Fruit fly (Drosophila melanogaster) Kc167 (cell line): ENCODE results near the gene Adgf-D.

ENCODE experiments used
- Myc ChIP-seq: fragments of >200 bp; optimal IDR thresholded peaks from 2 replicates; lab custom pipeline; 2017; ENCODE audit warnings: missing external identifiers
- insv ChIP-seq: fragments of >200 bp; optimal IDR thresholded peaks from 3 replicates; lab custom pipeline; 2018; ENCODE audit warnings: missing external identifiers

DNA sequence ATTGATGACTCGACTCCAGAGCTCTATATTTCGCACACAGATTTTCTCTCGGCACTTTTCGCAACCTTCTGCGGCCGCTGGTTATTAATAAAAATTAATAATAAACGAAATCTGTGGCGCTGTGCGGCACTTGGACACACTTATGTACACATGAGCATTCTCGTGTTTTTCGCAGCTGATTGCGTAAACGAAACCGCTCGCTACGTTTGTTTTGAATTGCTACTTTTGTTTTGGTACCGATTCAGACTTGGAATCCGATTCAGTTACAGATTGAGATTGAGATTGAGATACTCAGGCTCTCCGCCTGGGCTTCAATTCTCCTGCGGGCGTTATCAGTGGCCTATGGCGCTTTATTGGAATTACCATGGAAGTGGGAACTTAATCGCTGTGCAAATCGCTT lies 19.2 kb downstream of the Adgf-D start:
- TF ChIP-seq insv (lab: Kevin White, UChicago) = no peak
- no peak for TF ChIP-seq Myc (lab: Kevin White, UChicago)
